Fruit fly (Drosophila melanogaster) whole organism, pupa: ENCODE measurements around the gene spdo.

Source experiments
- CG32121 ChIP-seq: fragments of 200-800 bp; sonication (Bioruptor generic); IDR thresholded peaks from 2 replicates; pipeline ENCODE4 v1.3.6; 2022; ENCODE audit warnings: missing biosample characterization, missing genetic modification characterization
- CG4496 ChIP-seq: fragments of 200-800 bp; sonication (Bioruptor generic); IDR thresholded peaks from 3 replicates; pipeline ENCODE4 v1.3.6; 2022; ENCODE audit warnings: missing biosample characterization, missing genetic modification characterization
- CG9948 ChIP-seq: fragments of 200-800 bp; sonication (Bioruptor generic); optimal IDR thresholded peaks from 2 replicates; lab custom pipeline; 2018; ENCODE audit warnings: missing biosample characterization, mild to moderate bottlenecking, missing genetic modification characterization, moderate library complexity
- EcR ChIP-seq: fragments of 200-800 bp; sonication (Bioruptor generic); optimal IDR thresholded peaks from 3 replicates; lab custom pipeline; 2019; ENCODE audit warnings: missing biosample characterization, missing genetic modification characterization, mild to moderate bottlenecking, moderate library complexity, missing genetic modification reagents
- Pif1B ChIP-seq: fragments of 200-800 bp; sonication (Bioruptor generic); optimal IDR thresholded peaks from 3 replicates; lab custom pipeline; 2016; ENCODE audit warnings: missing biosample characterization, missing genetic modification characterization

- TF ChIP-seq EcR (GFP tag; lab: Kevin White, UChicago) (no peak), Pif1B (GFP tag; lab: Kevin White, UChicago) (no peak), CG4496 (GFP tag; lab: Robert Waterston, UW) (no peak), CG32121 (GFP tag; lab: Robert Waterston, UW) (no peak), CG9948 (no peak)
Observed at dm6 chr3R:30443549-30444133, 32.8 kb upstream of the spdo start, which contains the start of gene CG15537.
